Fruit fly (Drosophila melanogaster): ENCODE measurements around the gene CG13901.
A peak's percentile ranks its signal among the peaks of the same experiment; 100 is the strongest.

Gene CG13901

dm6 chr3L:820332-820731 lies 17.3 kb downstream of the CG13901 start (continued):
- peak; percentile 39 for TF ChIP-seq HmgZ (tag; optimal IDR thresholded peaks at IDR 0.05)
- peak; percentile 30 for TF ChIP-seq fd3F (GFP tag; optimal IDR thresholded peaks at IDR 0.05)
- TF ChIP-seq gro (GFP tag; optimal IDR thresholded peaks at IDR 0.05), result peak; percentile 7
- peak; percentile 81 for TF ChIP-seq so (GFP tag; IDR thresholded peaks at IDR 0.05)
- no peak for TF ChIP-seq ERR (GFP tag; optimal IDR thresholded peaks at IDR 0.05)
- TF ChIP-seq CG11085 (GFP tag; IDR thresholded peaks at IDR 0.05), result peak; percentile 35; the same call in 1 of the 2 replicates
- no peak for TF ChIP-seq kni (GFP tag; optimal IDR thresholded peaks at IDR 0.05)
- TF ChIP-seq sug (tag; optimal IDR thresholded peaks at IDR 0.05), result peak; percentile 34
- TF ChIP-seq vfl (GFP tag; optimal IDR thresholded peaks at IDR 0.05), result no peak
- TF ChIP-seq Ets65A (GFP tag), result no peak
- no peak for TF ChIP-seq mirr (GFP tag; optimal IDR thresholded peaks at IDR 0.05)
- no peak for TF ChIP-seq Atf-2 (GFP tag; optimal IDR thresholded peaks at IDR 0.05)
- TF ChIP-seq gfzf (GFP tag; optimal IDR thresholded peaks at IDR 0.05), result no peak
- peak; percentile 74 for TF ChIP-seq CoRest (tag; optimal IDR thresholded peaks at IDR 0.05)
- no peak for TF ChIP-seq ftz-f1 (GFP tag; optimal IDR thresholded peaks at IDR 0.05)
- peak in 1 of 2 experiments; percentile 65 for TF ChIP-seq Eip74EF (GFP tag; optimal IDR thresholded peaks at IDR 0.05)
- no peak for TF ChIP-seq dm (GFP tag; optimal IDR thresholded peaks at IDR 0.05)
- no peak for TF ChIP-seq CG4617 (GFP tag; optimal IDR thresholded peaks at IDR 0.05; ENCODE audit: borderline replicate concordance)
- peak; percentile 77 for TF ChIP-seq fd96Cb (tag; optimal IDR thresholded peaks at IDR 0.05)
- TF ChIP-seq Ets97D (GFP tag; optimal IDR thresholded peaks at IDR 0.05), result no peak
- TF ChIP-seq Nf-YC (tag; optimal IDR thresholded peaks at IDR 0.05), result peak; percentile 13
- no peak for TF ChIP-seq wek (GFP tag; optimal IDR thresholded peaks at IDR 0.05)
- peak; percentile 36 for TF ChIP-seq CG12155 (GFP tag; optimal IDR thresholded peaks at IDR 0.05)
- TF ChIP-seq CG13424 (tag; optimal IDR thresholded peaks at IDR 0.05), result peak; percentile 74
- TF ChIP-seq chn (GFP tag; optimal IDR thresholded peaks at IDR 0.05), result no peak

dm6 chr3L:819297-819886 lies 18.2 kb downstream of the CG13901 start:
- TF ChIP-seq yki (optimal IDR thresholded peaks at IDR 0.05), result no peak
- TF ChIP-seq vvl (GFP tag; IDR thresholded peaks at IDR 0.05), result peak; percentile 97
- TF ChIP-seq BEAF-32 (GFP tag; optimal IDR thresholded peaks at IDR 0.05), result no peak
- peak in 1 of 2 experiments; percentile 22 for TF ChIP-seq insv (GFP tag; optimal IDR thresholded peaks at IDR 0.05)
- peak; percentile 92 for TF ChIP-seq esg (GFP tag; conservative IDR thresholded peaks at IDR 0.05)
- peak; percentile 73 for TF ChIP-seq gsb-n (tag; optimal IDR thresholded peaks at IDR 0.05)
- peak; percentile 76 for TF ChIP-seq CG11723 (GFP tag; optimal IDR thresholded peaks at IDR 0.05)
- TF ChIP-seq CG13296 (GFP tag; optimal IDR thresholded peaks at IDR 0.05), result peak; percentile 87
- peak; percentile 66 for TF ChIP-seq CG2202 (tag; optimal IDR thresholded peaks at IDR 0.05)
- TF ChIP-seq NC2α (GFP tag; optimal IDR thresholded peaks at IDR 0.05), result peak; percentile 62
- TF ChIP-seq CG15269 (tag; optimal IDR thresholded peaks at IDR 0.05), result peak; percentile 93
- TF ChIP-seq rib (GFP tag; IDR thresholded peaks at IDR 0.05), result peak; percentile 88
- TF ChIP-seq grau (tag; optimal IDR thresholded peaks at IDR 0.05), result peak; percentile 96
- TF ChIP-seq CG6689 (GFP tag; IDR thresholded peaks at IDR 0.05), result peak; percentile 90
- TF ChIP-seq Rfx (GFP tag; IDR thresholded peaks at IDR 0.05), result peak; percentile 94
- TF ChIP-seq CG4282 (GFP tag; optimal IDR thresholded peaks at IDR 0.05), result peak; percentile 75
- TF ChIP-seq CG2712 (tag; optimal IDR thresholded peaks at IDR 0.05), result peak; percentile 81
- TF ChIP-seq cad (GFP tag; optimal IDR thresholded peaks at IDR 0.05), result no peak
- peak; percentile 86 for TF ChIP-seq CG8944 (GFP tag; optimal IDR thresholded peaks at IDR 0.05)
- peak; percentile 94 for TF ChIP-seq sisA (GFP tag; IDR thresholded peaks at IDR 0.05)
- TF ChIP-seq Asciz (GFP tag; optimal IDR thresholded peaks at IDR 0.05), result peak; percentile 84
- no peak for TF ChIP-seq YL-1 (GFP tag; optimal IDR thresholded peaks at IDR 0.05)
- TF ChIP-seq CG5180 (GFP tag; optimal IDR thresholded peaks at IDR 0.05), result peak; percentile 83
- peak; percentile 87 for TF ChIP-seq CG13894 (tag; optimal IDR thresholded peaks at IDR 0.05)
- TF ChIP-seq pfk (GFP tag; optimal IDR thresholded peaks at IDR 0.05), result no peak
- peak; percentile 89 for TF ChIP-seq pnt (GFP tag; optimal IDR thresholded peaks at IDR 0.05)
- no peak for TF ChIP-seq luna (GFP tag; optimal IDR thresholded peaks at IDR 0.05)

Data from whole organism, embryonic.